Fruit fly (Drosophila melanogaster): Measurements from ENCODE around the gene Ir10a.
A peak's percentile ranks its signal among the peaks of the same experiment; 100 is the strongest.

The Ir10a gene

dm6 chrX:11338047-11338747 is 27.2 kb upstream of the Ir10a start (continued):
- no peak; the same call in 1 of the 2 replicates for TF ChIP-seq E2f2 (GFP tag; IDR thresholded peaks at IDR 0.05)
- peak; percentile 43 for TF ChIP-seq CG14441 (GFP tag; IDR thresholded peaks at IDR 0.05)
- TF ChIP-seq CG3163 (GFP tag; optimal IDR thresholded peaks at IDR 0.05) = peak; percentile 35
- TF ChIP-seq MESR4 (GFP tag; optimal IDR thresholded peaks at IDR 0.05) = no peak
- TF ChIP-seq yki (optimal IDR thresholded peaks at IDR 0.05) = no peak
- peak; percentile 60 for TF ChIP-seq CG2875 (GFP tag; optimal IDR thresholded peaks at IDR 0.05)
- TF ChIP-seq sens (GFP tag) = peak; percentile 95
- TF ChIP-seq lilli (GFP tag; optimal IDR thresholded peaks at IDR 0.05) = peak; percentile 71
- TF ChIP-seq CG17802 (tag; optimal IDR thresholded peaks at IDR 0.05) = peak; percentile 26
- TF ChIP-seq Tbp (GFP tag; optimal IDR thresholded peaks at IDR 0.05) = no peak
- no peak for TF ChIP-seq CG6272 (GFP tag; IDR thresholded peaks at IDR 0.05)
- no peak for TF ChIP-seq CG15011 (GFP tag; optimal IDR thresholded peaks at IDR 0.05)
- peak; percentile 12 for TF ChIP-seq CG12155 (GFP tag; optimal IDR thresholded peaks at IDR 0.05)
- no peak for TF ChIP-seq CG1603 (tag; optimal IDR thresholded peaks at IDR 0.05)
- TF ChIP-seq CG42726 (GFP tag; IDR thresholded peaks at IDR 0.05; ENCODE audit: partially characterized antibody) = no peak
- TF ChIP-seq CG4707 (GFP tag; optimal IDR thresholded peaks at IDR 0.05) = peak; percentile 12
- TF ChIP-seq pum (GFP tag; optimal IDR thresholded peaks at IDR 0.05) = peak; percentile 75
- no peak for TF ChIP-seq Awh (GFP tag; IDR thresholded peaks at IDR 0.05)
- TF ChIP-seq Dll (GFP tag; IDR thresholded peaks at IDR 0.05; ENCODE audit: partially characterized antibody) = no peak
- no peak for TF ChIP-seq CG14965 (GFP tag; optimal IDR thresholded peaks at IDR 0.05; ENCODE audit: borderline replicate concordance)
- TF ChIP-seq Hsf (GFP tag; optimal IDR thresholded peaks at IDR 0.05) = peak; percentile 73
- no peak for TF ChIP-seq HmgD (GFP tag; optimal IDR thresholded peaks at IDR 0.05)
- peak; percentile 72 for TF ChIP-seq CHES-1-like (GFP tag; optimal IDR thresholded peaks at IDR 0.05)
- TF ChIP-seq CG2120 (GFP tag; optimal IDR thresholded peaks at IDR 0.05) = peak; percentile 63
- peak; percentile 73 for TF ChIP-seq CG11695 (GFP tag; IDR thresholded peaks at IDR 0.05)
- TF ChIP-seq HHEX (GFP tag; optimal IDR thresholded peaks at IDR 0.05) = peak; percentile 71
- TF ChIP-seq bcd (GFP tag; optimal IDR thresholded peaks at IDR 0.05) = peak; percentile 69
- TF ChIP-seq CG14860 (GFP tag; IDR thresholded peaks at IDR 0.05; ENCODE audit: partially characterized antibody) = no peak
- no peak for TF ChIP-seq ken (GFP tag; IDR thresholded peaks at IDR 0.05)
- TF ChIP-seq kni (GFP tag; optimal IDR thresholded peaks at IDR 0.05) = peak; percentile 39
- peak; percentile 68 for TF ChIP-seq Antp (GFP tag; optimal IDR thresholded peaks at IDR 0.05)
- TF ChIP-seq CG6654 (GFP tag; optimal IDR thresholded peaks at IDR 0.05) = peak; percentile 48
- TF ChIP-seq sima (GFP tag; optimal IDR thresholded peaks at IDR 0.05) = peak; percentile 33
- no peak for TF ChIP-seq CG6791 (GFP tag; IDR thresholded peaks at IDR 0.05; ENCODE audit: partially characterized antibody)
- TF ChIP-seq Dad (GFP tag; optimal IDR thresholded peaks at IDR 0.05) = peak; percentile 22
- TF ChIP-seq CG11696 (GFP tag; IDR thresholded peaks at IDR 0.05) = no peak
- peak; percentile 61; the same call in 1 of the 2 replicates for TF ChIP-seq gsb (GFP tag; IDR thresholded peaks at IDR 0.05)
- TF ChIP-seq repo (GFP tag; optimal IDR thresholded peaks at IDR 0.05) = peak; percentile 59
- TF ChIP-seq pita (GFP tag; optimal IDR thresholded peaks at IDR 0.05) = no peak
- 0 out of 2 replicates have a peak, but pooled peaks have one; percentile 28 for TF ChIP-seq wor (GFP tag; IDR thresholded peaks at IDR 0.05)
- no peak for TF ChIP-seq CG9797 (GFP tag; optimal IDR thresholded peaks at IDR 0.05)
- peak; percentile 73 for TF ChIP-seq Xbp1 (GFP tag; optimal IDR thresholded peaks at IDR 0.05)
- peak; percentile 59 for TF ChIP-seq Chrac-16 (GFP tag; optimal IDR thresholded peaks at IDR 0.05)
- TF ChIP-seq CG2678 (tag; optimal IDR thresholded peaks at IDR 0.05) = no peak
- no peak for TF ChIP-seq Gsc (GFP tag; IDR thresholded peaks at IDR 0.05)
- TF ChIP-seq BtbVII (GFP tag; optimal IDR thresholded peaks at IDR 0.05) = peak; percentile 58
- TF ChIP-seq CG9609 (GFP tag; optimal IDR thresholded peaks at IDR 0.05) = peak; percentile 75
- peak in 1 of 2 experiments; percentile 77 for TF ChIP-seq bsh (GFP tag; optimal IDR thresholded peaks at IDR 0.05)
- TF ChIP-seq CG4282 (GFP tag; optimal IDR thresholded peaks at IDR 0.05) = no peak
- TF ChIP-seq dimm (GFP tag; IDR thresholded peaks at IDR 0.05) = no peak
